Fruit fly (Drosophila melanogaster) whole organism, embryonic: Measurements from ENCODE around the gene CG4631.

ENCODE experiments used
- Aef1 ChIP-seq: fragments of 200-800 bp; sonication (Bioruptor generic); IDR thresholded peaks from 3 replicates; pipeline ENCODE4 v1.3.6; 2022; ENCODE audit warnings: missing biosample characterization, missing genetic modification characterization
- B-H1 ChIP-seq: fragments of 200-800 bp; sonication (Bioruptor generic); IDR thresholded peaks from 3 replicates; pipeline ENCODE4 v1.3.6; 2022; ENCODE audit warnings: missing biosample characterization, missing genetic modification characterization
- Bdp1 ChIP-seq: fragments of 200-800 bp; sonication (Bioruptor generic); optimal IDR thresholded peaks from 3 replicates; lab custom pipeline; 2016; ENCODE audit warnings: missing biosample characterization, missing genetic modification characterization
- Bteb2 ChIP-seq: fragments of 200-800 bp; sonication (Bioruptor generic); optimal IDR thresholded peaks from 2 replicates; lab custom pipeline; 2016; ENCODE audit warnings: missing biosample characterization, missing genetic modification characterization
- CG10431 ChIP-seq: fragments of 200-800 bp; sonication (Bioruptor generic); optimal IDR thresholded peaks from 3 replicates; lab custom pipeline; 2018; ENCODE audit warnings: missing biosample characterization, mild to moderate bottlenecking, missing genetic modification characterization
- CG14014 ChIP-seq: fragments of 200-800 bp; sonication (Bioruptor generic); IDR thresholded peaks from 2 replicates; pipeline ENCODE4 v1.3.6; 2022; ENCODE audit warnings: missing biosample characterization, missing genetic modification characterization
- CG15011 ChIP-seq: fragments of 200-800 bp; sonication (Bioruptor generic); optimal IDR thresholded peaks from 3 replicates; lab custom pipeline; 2018; ENCODE audit warnings: missing biosample characterization, mild to moderate bottlenecking, missing genetic modification characterization
- CG15269 ChIP-seq: fragments of 200-800 bp; sonication (Bioruptor generic); optimal IDR thresholded peaks from 2 replicates; lab custom pipeline; 2018; ENCODE audit warnings: missing biosample characterization, mild to moderate bottlenecking, missing genetic modification characterization, moderate library complexity
- CG17385 ChIP-seq: fragments of 200-800 bp; sonication (Bioruptor generic); optimal IDR thresholded peaks from 3 replicates; lab custom pipeline; 2018; ENCODE audit warnings: missing biosample characterization, mild to moderate bottlenecking, missing genetic modification characterization
- CG2712 ChIP-seq: fragments of 200-800 bp; optimal IDR thresholded peaks from 3 replicates; lab custom pipeline; 2019; ENCODE audit warnings: missing biosample characterization, mild to moderate bottlenecking, missing genetic modification characterization, moderate library complexity
- CG34422 ChIP-seq: fragments of 200-800 bp; sonication (Bioruptor generic); IDR thresholded peaks from 3 replicates; pipeline ENCODE4 v1.3.6; 2022; ENCODE audit warnings: missing biosample characterization, missing genetic modification characterization
- CG4328 ChIP-seq: fragments of 200-800 bp; sonication (Bioruptor generic); optimal IDR thresholded peaks from 3 replicates; lab custom pipeline; 2017; ENCODE audit warnings: missing biosample characterization, missing genetic modification reagents, missing genetic modification characterization
- CG4424 ChIP-seq: fragments of 200-800 bp; sonication (Bioruptor generic); optimal IDR thresholded peaks from 3 replicates; lab custom pipeline; 2016; ENCODE audit warnings: missing biosample characterization, missing genetic modification characterization
- CG4820 ChIP-seq: fragments of 200-800 bp; sonication (Bioruptor generic); optimal IDR thresholded peaks from 3 replicates; lab custom pipeline; 2016; ENCODE audit warnings: missing biosample characterization, missing genetic modification characterization
- CG6683 ChIP-seq: fragments of 200-800 bp; sonication (Bioruptor generic); optimal IDR thresholded peaks from 2 replicates; lab custom pipeline; 2017; ENCODE audit warnings: missing biosample characterization, mild to moderate bottlenecking, missing genetic modification characterization, missing genetic modification reagents
- CG8944 ChIP-seq: fragments of 200-800 bp; sonication (Bioruptor generic); optimal IDR thresholded peaks from 3 replicates; lab custom pipeline; 2016; ENCODE audit warnings: missing biosample characterization, missing genetic modification characterization
- Dfd ChIP-seq, 2 experiments: fragments of >200 bp; optimal IDR thresholded peaks; 2 replicates each; lab custom pipeline; 2017; ENCODE audit warnings: missing biosample characterization in 2 of 2, missing genetic modification characterization in 2 of 2
- Dip3 ChIP-seq: fragments of 200-800 bp; sonication (Bioruptor generic); optimal IDR thresholded peaks from 3 replicates; lab custom pipeline; 2016; ENCODE audit warnings: missing biosample characterization, missing genetic modification characterization
- HLH54F ChIP-seq: fragments of 200-800 bp; sonication (Bioruptor generic); optimal IDR thresholded peaks from 3 replicates; lab custom pipeline; 2016; ENCODE audit warnings: missing biosample characterization, missing genetic modification characterization
- HmgZ ChIP-seq: fragments of 200-800 bp; sonication (Bioruptor generic); optimal IDR thresholded peaks from 2 replicates; lab custom pipeline; 2018; ENCODE audit warnings: missing biosample characterization, mild to moderate bottlenecking, missing genetic modification characterization
- Kr ChIP-seq: fragments of 200-800 bp; sonication (Bioruptor generic); optimal IDR thresholded peaks from 2 replicates; lab custom pipeline; 2017; ENCODE audit warnings: missing biosample characterization, mild to moderate bottlenecking, missing genetic modification characterization
- Lpt ChIP-seq: fragments of >200 bp; optimal IDR thresholded peaks from 2 replicates; lab custom pipeline; 2018; ENCODE audit warnings: missing biosample characterization, missing genetic modification characterization
- Mad ChIP-seq: fragments of 200-800 bp; sonication (Bioruptor generic); optimal IDR thresholded peaks from 2 replicates; lab custom pipeline; 2016; ENCODE audit warnings: missing biosample characterization, missing genetic modification characterization
- Nf-YA ChIP-seq: fragments of 200-800 bp; sonication (Bioruptor generic); IDR thresholded peaks from 2 replicates; pipeline ENCODE4 v1.3.6; 2022; ENCODE audit warnings: missing biosample characterization, missing genetic modification characterization
- Ptx1 ChIP-seq: fragments of 200-800 bp; sonication (Bioruptor generic); IDR thresholded peaks from 2 replicates; pipeline ENCODE4 v1.3.6; 2022; ENCODE audit warnings: missing biosample characterization, missing genetic modification characterization
- aop ChIP-seq: fragments of 200-800 bp; sonication (Bioruptor generic); IDR thresholded peaks from 2 replicates; pipeline ENCODE4 v1.3.6; 2022; ENCODE audit warnings: missing biosample characterization, missing genetic modification characterization
- btn ChIP-seq: fragments of 200-800 bp; sonication (Bioruptor generic); optimal IDR thresholded peaks from 2 replicates; lab custom pipeline; 2016; ENCODE audit warnings: missing biosample characterization, missing genetic modification characterization
- cas ChIP-seq: fragments of 200-800 bp; sonication (Bioruptor generic); IDR thresholded peaks from 2 replicates; pipeline ENCODE4 v1.3.6; 2022; ENCODE audit warnings: missing biosample characterization, missing genetic modification characterization
- cato ChIP-seq: fragments of 200-800 bp; sonication (Bioruptor generic); optimal IDR thresholded peaks from 2 replicates; lab custom pipeline; 2016; ENCODE audit warnings: missing biosample characterization, missing genetic modification characterization, borderline replicate concordance
- chn ChIP-seq: fragments of 200-800 bp; sonication (Bioruptor generic); optimal IDR thresholded peaks from 2 replicates; lab custom pipeline; 2016; ENCODE audit warnings: missing biosample characterization, missing genetic modification characterization
- corto ChIP-seq: fragments of 200-800 bp; sonication (Bioruptor generic); optimal IDR thresholded peaks from 2 replicates; lab custom pipeline; 2016; ENCODE audit warnings: missing biosample characterization, mild to moderate bottlenecking, missing genetic modification characterization, moderate library complexity
- cwo ChIP-seq: fragments of 200-800 bp; sonication (Bioruptor generic); optimal IDR thresholded peaks from 3 replicates; lab custom pipeline; 2017; ENCODE audit warnings: missing biosample characterization, missing genetic modification characterization, mild to moderate bottlenecking, moderate library complexity, missing genetic modification reagents
- hb ChIP-seq: fragments of 200-800 bp; sonication (Bioruptor generic); IDR thresholded peaks from 3 replicates; pipeline ENCODE4 v1.3.6; 2022; ENCODE audit warnings: missing biosample characterization, missing genetic modification characterization; ENCODE audit not compliant: partially characterized antibody
- hbn ChIP-seq: fragments of 200-800 bp; sonication (Bioruptor generic); IDR thresholded peaks from 2 replicates; pipeline ENCODE4 v1.3.6; 2022; ENCODE audit warnings: missing biosample characterization, missing genetic modification characterization; ENCODE audit not compliant: partially characterized antibody
- knrl ChIP-seq: fragments of 200-800 bp; sonication (Bioruptor generic); IDR thresholded peaks from 3 replicates; pipeline ENCODE4 v1.3.6; 2022; ENCODE audit warnings: missing biosample characterization, missing genetic modification characterization; ENCODE audit not compliant: partially characterized antibody
- maf-S ChIP-seq: fragments of 200-800 bp; sonication (Bioruptor generic); optimal IDR thresholded peaks from 2 replicates; lab custom pipeline; 2016; ENCODE audit warnings: missing biosample characterization, missing genetic modification characterization
- mam ChIP-seq: fragments of 200-800 bp; sonication (Bioruptor generic); optimal IDR thresholded peaks from 3 replicates; lab custom pipeline; 2016; ENCODE audit warnings: missing biosample characterization, missing genetic modification characterization
- nerfin-1 ChIP-seq: fragments of 200-800 bp; sonication (Bioruptor generic); optimal IDR thresholded peaks from 3 replicates; lab custom pipeline; 2019; ENCODE audit warnings: missing biosample characterization, mild to moderate bottlenecking, missing genetic modification characterization, moderate library complexity
- otp ChIP-seq: fragments of 200-800 bp; sonication (Bioruptor generic); IDR thresholded peaks from 3 replicates; pipeline ENCODE4, ENCODE4 v1.3.6; 2022; ENCODE audit warnings: missing biosample characterization, missing genetic modification characterization
- prd ChIP-seq, 3 experiments: fragments of >200 bp in 2 of 3; fragments of 200-800 bp in 1 of 3; sonication (Bioruptor generic) in 1 of 3; optimal IDR thresholded peaks in 2 of 3; IDR thresholded peaks in 1 of 3; 2 replicates in 2 of 3; 3 replicates in 1 of 3; pipeline versions ENCODE4 v1.3.6 to Lab custom; 2017 to 2022; ENCODE audit warnings: missing biosample characterization in 1 of 3, missing genetic modification characterization in 1 of 3
- psq ChIP-seq: fragments of 200-800 bp; sonication (Bioruptor generic); optimal IDR thresholded peaks from 2 replicates; lab custom pipeline; 2017; ENCODE audit warnings: missing biosample characterization, missing genetic modification characterization
- ranshi ChIP-seq: fragments of 200-800 bp; sonication (Bioruptor generic); IDR thresholded peaks from 2 replicates; pipeline ENCODE4 v1.3.6; 2022; ENCODE audit warnings: missing biosample characterization, missing genetic modification characterization
- salm ChIP-seq: fragments of 200-800 bp; sonication (Bioruptor generic); optimal IDR thresholded peaks from 2 replicates; lab custom pipeline; 2018; ENCODE audit warnings: missing biosample characterization, mild to moderate bottlenecking, missing genetic modification characterization
- sc ChIP-seq, 3 experiments: fragments of >200 bp in 2 of 3; fragments of 200-800 bp in 1 of 3; sonication (Bioruptor generic) in 1 of 3; optimal IDR thresholded peaks; 2 replicates in 2 of 3; 3 replicates in 1 of 3; lab custom pipeline; 2017; ENCODE audit warnings: mild to moderate bottlenecking in 1 of 3, missing biosample characterization in 1 of 3, missing genetic modification characterization in 1 of 3, missing genetic modification reagents in 1 of 3
- sob ChIP-seq: fragments of 200-800 bp; sonication (Bioruptor generic); IDR thresholded peaks from 2 replicates; pipeline ENCODE4 v1.3.6; 2022; ENCODE audit warnings: missing biosample characterization, missing genetic modification characterization
- vfl ChIP-seq: fragments of 200-800 bp; sonication (Bioruptor generic); optimal IDR thresholded peaks from 2 replicates; lab custom pipeline; 2016; ENCODE audit warnings: missing biosample characterization, missing genetic modification characterization
- zfh1 ChIP-seq: fragments of 200-800 bp; sonication (Bioruptor generic); IDR thresholded peaks from 3 replicates; pipeline ENCODE4 v1.3.6; 2022; ENCODE audit warnings: missing biosample characterization, missing genetic modification characterization
- zfh2 ChIP-seq: fragments of 200-800 bp; sonication (Bioruptor generic); optimal IDR thresholded peaks from 2 replicates; lab custom pipeline; 2016; ENCODE audit warnings: missing biosample characterization, missing genetic modification characterization

CG4631 gene

dm6 chr2L:16597798-16598737 lies 9.1 kb upstream of the CG4631 start (continued):
- peak; percentile 6 for TF ChIP-seq Bdp1 (GFP tag; lab: Kevin White, UChicago)
- no peak for TF ChIP-seq Dfd (GFP tag; optimal IDR thresholded peaks at IDR 0.05; lab: Kevin White, UChicago)
- TF ChIP-seq CG15269 = peak; percentile 54
- peak; percentile 16 for TF ChIP-seq cato (GFP tag; lab: Kevin White, UChicago)
- no peak for TF ChIP-seq hbn
- peak; percentile 42 for TF ChIP-seq salm (tag; lab: Kevin White, UChicago)
- no peak for TF ChIP-seq knrl (GFP tag; lab: Robert Waterston, UW)
- TF ChIP-seq Nf-YA (GFP tag; lab: Robert Waterston, UW) = no peak
- no peak for TF ChIP-seq cwo
- no peak for TF ChIP-seq Kr
- no peak for TF ChIP-seq CG15011 (GFP tag; lab: Kevin White, UChicago)
- TF ChIP-seq zfh1 (GFP tag; lab: Robert Waterston, UW) = peak; percentile 82
- TF ChIP-seq prd (optimal IDR thresholded peaks at IDR 0.05; lab: Kevin White, UChicago) = no peak
- peak; percentile 61; the same call in 2 of the 3 replicates for TF ChIP-seq prd (GFP tag; IDR thresholded peaks at IDR 0.05; lab: Robert Waterston, UW)
- TF ChIP-seq Ptx1 (GFP tag; lab: Robert Waterston, UW) = peak; percentile 48
- no peak for TF ChIP-seq CG34422 (GFP tag; lab: Robert Waterston, UW)
- no peak for TF ChIP-seq Lpt
- peak; percentile 30; the same call in 1 of the 2 replicates for TF ChIP-seq ranshi
- TF ChIP-seq CG8944 (GFP tag; lab: Kevin White, UChicago) = peak; percentile 66
- peak; percentile 35 for TF ChIP-seq CG4424 (GFP tag; lab: Kevin White, UChicago)
- TF ChIP-seq otp = peak; percentile 47; the same call in 2 of the 3 replicates
- no peak for TF ChIP-seq Bteb2 (GFP tag; lab: Kevin White, UChicago)
- no peak for TF ChIP-seq cas
- TF ChIP-seq btn = no peak
- TF ChIP-seq vfl (GFP tag; lab: Kevin White, UChicago) = no peak
- no peak for TF ChIP-seq hb (GFP tag; lab: Robert Waterston, UW)
- no peak for TF ChIP-seq zfh2 (GFP tag; lab: Kevin White, UChicago)
- no peak for TF ChIP-seq Dip3 (GFP tag; lab: Kevin White, UChicago)
- no peak for TF ChIP-seq sc (optimal IDR thresholded peaks at IDR 0.05; lab: Kevin White, UChicago)
- TF ChIP-seq sc (GFP tag; optimal IDR thresholded peaks at IDR 0.05; lab: Kevin White, UChicago) = peak; percentile 55
- TF ChIP-seq sob = peak; percentile 22; the same call in 1 of the 2 replicates
- no peak for TF ChIP-seq HmgZ (tag; lab: Kevin White, UChicago)
- TF ChIP-seq CG2712 = peak; percentile 80
- TF ChIP-seq CG4820 (GFP tag; lab: Kevin White, UChicago) = peak; percentile 75
- TF ChIP-seq CG4328 (GFP tag; lab: Kevin White, UChicago) = no peak
- TF ChIP-seq HLH54F = no peak
- TF ChIP-seq aop (GFP tag; lab: Robert Waterston, UW) = no peak; the same call in 1 of the 2 replicates
- TF ChIP-seq chn = peak; percentile 23
- peak; percentile 46 for TF ChIP-seq corto (GFP tag; lab: Kevin White, UChicago)
- peak; percentile 73 for TF ChIP-seq CG10431 (GFP tag; lab: Kevin White, UChicago)
- TF ChIP-seq CG14014 (GFP tag; lab: Robert Waterston, UW) = peak; percentile 40; the same call in 1 of the 2 replicates
- TF ChIP-seq CG6683 (GFP tag; lab: Kevin White, UChicago) = no peak
- TF ChIP-seq mam = no peak
- peak; percentile 12 for TF ChIP-seq maf-S (GFP tag; lab: Kevin White, UChicago)
- TF ChIP-seq CG17385 = peak; percentile 54
- no peak for TF ChIP-seq Aef1 (GFP tag; lab: Robert Waterston, UW)
- no peak for TF ChIP-seq psq (GFP tag; lab: Kevin White, UChicago)
- TF ChIP-seq nerfin-1 (tag; lab: Kevin White, UChicago) = peak; percentile 29
- peak; percentile 36 for TF ChIP-seq Mad (GFP tag; lab: Kevin White, UChicago)
- no peak for TF ChIP-seq B-H1 (GFP tag; lab: Robert Waterston, UW)
